Worm (Caenorhabditis elegans): ENCODE results near the gene ced-6.

ced-6 gene

ce11 chrIII:5621236-5621635 lies 25.7 kb downstream of the ced-6 start (continued):
- TF ChIP-seq nhr-43 (tag; optimal IDR thresholded peaks at IDR 0.05; ENCODE audit: poor library complexity, severe bottlenecking), result no peak
- peak; percentile 15 for TF ChIP-seq nhr-23 (tag; optimal IDR thresholded peaks at IDR 0.05)

ce11 chrIII:5622232-5623009 lies 26.9 kb downstream of the ced-6 start:
- peak; percentile 53 for TF ChIP-seq pha-4 (tag; optimal IDR thresholded peaks at IDR 0.05)
- no peak for TF ChIP-seq nhr-237 (tag; optimal IDR thresholded peaks at IDR 0.05)
- TF ChIP-seq fos-1 (tag; optimal IDR thresholded peaks at IDR 0.05), result no peak
- TF ChIP-seq ceh-9 (tag; optimal IDR thresholded peaks at IDR 0.05), result no peak

ce11 chrIII:5623418-5623817 lies 27.8 kb downstream of the ced-6 start:
- TF ChIP-seq ceh-9 (tag; optimal IDR thresholded peaks at IDR 0.05) (no peak), mml-1 (tag; optimal IDR thresholded peaks at IDR 0.05) (no peak), nfya-1 (tag; optimal IDR thresholded peaks at IDR 0.05; ENCODE audit: insufficient read depth) (peak; percentile 21), fkh-10 (GFP tag; optimal IDR thresholded peaks at IDR 0.05) (peak; percentile 26), lin-15B (tag; optimal IDR thresholded peaks at IDR 0.05) (no peak), nhr-76 (tag; optimal IDR thresholded peaks at IDR 0.05) (no peak)

- TF ChIP-seq ceh-9 (tag; optimal IDR thresholded peaks at IDR 0.05), result no peak
- no peak for TF ChIP-seq zag-1 (tag; optimal IDR thresholded peaks at IDR 0.05)
- no peak for TF ChIP-seq ama-1 (optimal IDR thresholded peaks at IDR 0.05)
- no peak for TF ChIP-seq aly-2 (tag; optimal IDR thresholded peaks at IDR 0.05)
- no peak for TF ChIP-seq ceh-82 (tag; optimal IDR thresholded peaks at IDR 0.05)
- TF ChIP-seq elt-2 (tag; optimal IDR thresholded peaks at IDR 0.05), result no peak
- no peak for TF ChIP-seq egl-5 (tag; optimal IDR thresholded peaks at IDR 0.05)
- no peak for TF ChIP-seq nfya-1 (tag; optimal IDR thresholded peaks at IDR 0.05; ENCODE audit: insufficient read depth)
- TF ChIP-seq snpc-4 (tag; optimal IDR thresholded peaks at IDR 0.05), result no peak
- no peak for TF ChIP-seq lsy-12 (tag; optimal IDR thresholded peaks at IDR 0.05)
- TF ChIP-seq nhr-11 (tag; optimal IDR thresholded peaks at IDR 0.05), result no peak
- no peak for TF ChIP-seq nhr-43 (tag; optimal IDR thresholded peaks at IDR 0.05; ENCODE audit: poor library complexity, severe bottlenecking)
- TF ChIP-seq eor-1 (tag; optimal IDR thresholded peaks at IDR 0.05), result no peak
- no peak for TF ChIP-seq daf-12 (tag; optimal IDR thresholded peaks at IDR 0.05)
- TF ChIP-seq ceh-16 (tag; optimal IDR thresholded peaks at IDR 0.05), result no peak
- no peak for TF ChIP-seq ztf-4 (tag; optimal IDR thresholded peaks at IDR 0.05)
- TF ChIP-seq ceh-28 (tag; optimal IDR thresholded peaks at IDR 0.05), result no peak
- TF ChIP-seq fkh-10 (GFP tag; optimal IDR thresholded peaks at IDR 0.05), result no peak
- TF ChIP-seq hmg-11 (tag; optimal IDR thresholded peaks at IDR 0.05), result no peak
Measured at ce11 chrIII:5624835-5625234, 29.3 kb downstream of the ced-6 start, which contains the start of gene daf-4. Gene daf-4 (plus strand): TSS chrIII:5625135.

- TF ChIP-seq ztf-4 (tag; optimal IDR thresholded peaks at IDR 0.05) (no peak), eor-1 (tag; optimal IDR thresholded peaks at IDR 0.05) (no peak)
Measured at ce11 chrIII:5629225-5629624, 33.7 kb downstream of the ced-6 start.

ce11 chrIII:5630350-5630749 lies 34.8 kb downstream of the ced-6 start:
- TF ChIP-seq lin-39 (tag; optimal IDR thresholded peaks at IDR 0.05) (peak; percentile 23), fos-1 (tag; optimal IDR thresholded peaks at IDR 0.05) (no peak)

ce11 chrIII:5632426-5632976 lies 36.9 kb downstream of the ced-6 start:
- peak; percentile 41 for TF ChIP-seq lin-39 (tag; optimal IDR thresholded peaks at IDR 0.05)
- TF ChIP-seq nfya-1 (tag; optimal IDR thresholded peaks at IDR 0.05; ENCODE audit: insufficient read depth), result peak; percentile 35
- TF ChIP-seq snpc-4 (tag; optimal IDR thresholded peaks at IDR 0.05), result peak; percentile 94
- no peak for TF ChIP-seq nhr-76 (tag; optimal IDR thresholded peaks at IDR 0.05)
- TF ChIP-seq fkh-10 (GFP tag; optimal IDR thresholded peaks at IDR 0.05), result peak; percentile 54
- no peak for TF ChIP-seq nhr-43 (tag; optimal IDR thresholded peaks at IDR 0.05; ENCODE audit: poor library complexity, severe bottlenecking)
- TF ChIP-seq ceh-9 (tag; optimal IDR thresholded peaks at IDR 0.05), result no peak
- TF ChIP-seq zag-1 (tag; optimal IDR thresholded peaks at IDR 0.05), result no peak
